Worm (Caenorhabditis elegans) whole organism, young adult: Measurements from ENCODE around the gene C04E12.2.

ENCODE experiments used
- B0035.1 ChIP-seq: sonication (generic microtip); optimal IDR thresholded peaks from 2 replicates; lab custom pipeline; 2016; ENCODE audit warnings: missing genetic modification characterization, mild to moderate bottlenecking, missing compliant biosample characterization, missing genotype, missing genetic modification reagents
- B0336.3 ChIP-seq: fragments of 200-800 bp; sonication (Bioruptor generic); IDR thresholded peaks from 2 replicates; pipeline ENCODE4 v1.3.6; 2022; ENCODE audit warnings: missing genetic modification characterization, missing compliant biosample characterization
- C06A6.2 ChIP-seq: fragments of 200-800 bp; sonication (Bioruptor generic); conservative IDR thresholded peaks from 2 replicates; pipeline ENCODE4 v1.3.6; 2022; ENCODE audit warnings: missing genetic modification characterization, missing compliant biosample characterization
- C17E4.6 ChIP-seq: fragments of 200-800 bp; sonication (Bioruptor generic); IDR thresholded peaks from 2 replicates; pipeline ENCODE4 v1.3.6; 2022; ENCODE audit warnings: missing genetic modification reagents, missing genetic modification characterization, missing compliant biosample characterization
- F10E7.11 ChIP-seq: sonication (generic microtip); optimal IDR thresholded peaks from 2 replicates; lab custom pipeline; 2017; ENCODE audit warnings: mild to moderate bottlenecking, missing genetic modification characterization, moderate library complexity, missing compliant biosample characterization
- F52B5.7 ChIP-seq: sonication (generic microtip); optimal IDR thresholded peaks from 2 replicates; lab custom pipeline; 2016; ENCODE audit warnings: mild to moderate bottlenecking, missing genetic modification characterization, missing compliant biosample characterization
- T07F8.4 ChIP-seq: sonication (generic microtip); optimal IDR thresholded peaks from 2 replicates; lab custom pipeline; 2016; ENCODE audit warnings: mild to moderate bottlenecking, missing genetic modification characterization, moderate library complexity, missing compliant biosample characterization
- Y67H2A.10 ChIP-seq: fragments of 200-800 bp; sonication (Bioruptor generic); conservative IDR thresholded peaks from 2 replicates; pipeline ENCODE4 v1.3.6; 2022; ENCODE audit warnings: missing genetic modification reagents, missing genetic modification characterization, missing compliant biosample characterization
- athp-1 ChIP-seq: sonication (generic microtip); optimal IDR thresholded peaks from 2 replicates; lab custom pipeline; 2017; ENCODE audit warnings: mild to moderate bottlenecking, missing genetic modification characterization, missing compliant biosample characterization
- attf-3 ChIP-seq: fragments of 200-800 bp; sonication (Bioruptor generic); conservative IDR thresholded peaks from 2 replicates; pipeline ENCODE4 v1.3.6; 2022; ENCODE audit warnings: missing genetic modification reagents, missing genetic modification characterization, missing compliant biosample characterization
- bed-2 ChIP-seq: fragments of 200-800 bp; sonication (Bioruptor generic); IDR thresholded peaks from 2 replicates; pipeline ENCODE4 v1.3.6; 2022; ENCODE audit warnings: missing genetic modification reagents, missing genetic modification characterization, missing compliant biosample characterization
- ccch-3 ChIP-seq: fragments of 200-800 bp; sonication (Bioruptor generic); optimal IDR thresholded peaks from 2 replicates; lab custom pipeline; 2018; ENCODE audit warnings: mild to moderate bottlenecking, missing genetic modification characterization, missing compliant biosample characterization
- ceh-100 ChIP-seq: fragments of 200-800 bp; sonication (Bioruptor generic); IDR thresholded peaks from 2 replicates; pipeline ENCODE4 v1.3.6; 2022; ENCODE audit warnings: missing genetic modification reagents, missing genetic modification characterization, missing compliant biosample characterization
- ceh-27 ChIP-seq: fragments of 200-800 bp; sonication (Bioruptor generic); optimal IDR thresholded peaks from 2 replicates; lab custom pipeline; 2018; ENCODE audit warnings: mild to moderate bottlenecking, missing genetic modification characterization, moderate library complexity, missing compliant biosample characterization
- ceh-40 ChIP-seq: fragments of 200-800 bp; sonication (Bioruptor generic); IDR thresholded peaks from 2 replicates; pipeline ENCODE4 v1.3.6; 2022; ENCODE audit warnings: missing genetic modification characterization, missing compliant biosample characterization
- die-1 ChIP-seq: sonication (generic microtip); optimal IDR thresholded peaks from 2 replicates; lab custom pipeline; 2016; ENCODE audit warnings: missing genotype, mild to moderate bottlenecking, missing genetic modification characterization, missing compliant biosample characterization
- dpff-1 ChIP-seq: sonication (generic microtip); optimal IDR thresholded peaks from 2 replicates; lab custom pipeline; 2017; ENCODE audit warnings: mild to moderate bottlenecking, missing genetic modification characterization, missing compliant biosample characterization
- efl-1 ChIP-seq: fragments of 150-350 bp; optimal IDR thresholded peaks from 2 replicates; lab custom pipeline; 2014; ENCODE audit warnings: missing biosample characterization, missing genetic modification reagents, missing genetic modification characterization
- egrh-3 ChIP-seq: fragments of 200-800 bp; sonication (Bioruptor generic); IDR thresholded peaks from 2 replicates; pipeline ENCODE4 v1.3.6; 2022; ENCODE audit warnings: missing genetic modification reagents, missing genetic modification characterization, missing compliant biosample characterization
- ekl-4 ChIP-seq: fragments of 200-800 bp; sonication (Bioruptor generic); IDR thresholded peaks from 2 replicates; pipeline ENCODE4 v1.3.6; 2022; ENCODE audit warnings: missing genetic modification reagents, missing genetic modification characterization, missing compliant biosample characterization
- fkh-3 ChIP-seq: sonication (generic microtip); optimal IDR thresholded peaks from 2 replicates; lab custom pipeline; 2016; ENCODE audit warnings: mild to moderate bottlenecking, missing genetic modification characterization, missing compliant biosample characterization
- him-1 ChIP-seq: sonication (generic microtip); optimal IDR thresholded peaks from 2 replicates; lab custom pipeline; 2016; ENCODE audit warnings: missing genotype, missing genetic modification reagents, missing genetic modification characterization, missing compliant biosample characterization
- hlh-26 ChIP-seq: fragments of 200-800 bp; sonication (Bioruptor generic); conservative IDR thresholded peaks from 2 replicates; pipeline ENCODE4 v1.3.6; 2022; ENCODE audit warnings: missing genetic modification reagents, missing genetic modification characterization, missing compliant biosample characterization
- hrde-1 ChIP-seq: sonication (generic microtip); optimal IDR thresholded peaks from 2 replicates; lab custom pipeline; 2016; ENCODE audit warnings: missing genetic modification characterization, mild to moderate bottlenecking, missing compliant biosample characterization, moderate library complexity, missing genotype, missing genetic modification reagents, borderline replicate concordance
- hsf-1 ChIP-seq: fragments of 200-800 bp; sonication (Bioruptor generic); IDR thresholded peaks from 2 replicates; pipeline ENCODE4 v1.3.6; 2022; ENCODE audit warnings: missing genetic modification reagents, missing genetic modification characterization, missing compliant biosample characterization
- lag-1 ChIP-seq: fragments of 200-800 bp; sonication (Bioruptor generic); IDR thresholded peaks from 2 replicates; pipeline ENCODE4 v1.3.6; 2022; ENCODE audit warnings: missing genetic modification reagents, missing genetic modification characterization, missing compliant biosample characterization
- let-526 ChIP-seq: fragments of 200-800 bp; sonication (Bioruptor generic); IDR thresholded peaks from 2 replicates; pipeline ENCODE4 v1.3.6; 2022; ENCODE audit warnings: missing genetic modification reagents, missing genetic modification characterization, missing compliant biosample characterization
- lin-40 ChIP-seq: sonication (generic microtip); optimal IDR thresholded peaks from 2 replicates; lab custom pipeline; 2016; ENCODE audit warnings: missing genetic modification characterization, mild to moderate bottlenecking, missing compliant biosample characterization, missing genotype, missing genetic modification reagents
- lsy-27 ChIP-seq: sonication (generic microtip); optimal IDR thresholded peaks from 2 replicates; lab custom pipeline; 2017; ENCODE audit warnings: missing genetic modification characterization, mild to moderate bottlenecking, missing compliant biosample characterization, antibody characterized with exemption, missing genotype, borderline replicate concordance; ENCODE audit not compliant: insufficient read depth
- mcd-1 ChIP-seq: fragments of 200-800 bp; sonication (Bioruptor generic); IDR thresholded peaks from 2 replicates; pipeline ENCODE4 v1.3.6; 2022; ENCODE audit warnings: missing genetic modification reagents, missing genetic modification characterization, missing compliant biosample characterization
- mel-28 ChIP-seq: sonication (generic microtip); optimal IDR thresholded peaks from 2 replicates; lab custom pipeline; 2016; ENCODE audit warnings: borderline replicate concordance, mild to moderate bottlenecking, missing genetic modification characterization, missing compliant biosample characterization
- nfya-1 ChIP-seq: sonication (generic microtip); optimal IDR thresholded peaks from 2 replicates; lab custom pipeline; 2017; ENCODE audit warnings: antibody characterized with exemption, missing compliant biosample characterization, missing genetic modification characterization, borderline replicate concordance; ENCODE audit not compliant: insufficient read depth
- nfya-2 ChIP-seq: fragments of 200-800 bp; sonication (Bioruptor generic); IDR thresholded peaks from 2 replicates; pipeline ENCODE4 v1.3.6; 2022; ENCODE audit warnings: missing genetic modification reagents, missing genetic modification characterization, missing compliant biosample characterization
- nhr-90 ChIP-seq: sonication (generic microtip); optimal IDR thresholded peaks from 2 replicates; lab custom pipeline; 2016; ENCODE audit warnings: missing genotype, mild to moderate bottlenecking, missing genetic modification characterization, missing compliant biosample characterization
- pbrm-1 ChIP-seq: fragments of 200-800 bp; sonication (Bioruptor generic); IDR thresholded peaks from 2 replicates; pipeline ENCODE4 v1.3.6; 2022; ENCODE audit warnings: missing genetic modification reagents, missing genetic modification characterization, missing compliant biosample characterization
- rec-8 ChIP-seq, 2 experiments: sonication (generic microtip); optimal IDR thresholded peaks; 2 replicates each; lab custom pipeline; 2016; ENCODE audit warnings: mild to moderate bottlenecking in 2 of 2, missing genetic modification characterization in 2 of 2, missing genetic modification reagents in 2 of 2, missing genotype in 2 of 2, missing biosample characterization in 1 of 2, missing compliant biosample characterization in 1 of 2, moderate library complexity in 1 of 2
- tbp1 ChIP-seq: fragments of 200-800 bp; sonication (Bioruptor generic); optimal IDR thresholded peaks from 2 replicates; lab custom pipeline; 2018; ENCODE audit warnings: mild to moderate bottlenecking, missing genetic modification characterization, missing compliant biosample characterization
- tlf-1 ChIP-seq: fragments of 200-800 bp; sonication (Bioruptor generic); optimal IDR thresholded peaks from 2 replicates; lab custom pipeline; 2018; ENCODE audit warnings: mild to moderate bottlenecking, missing genetic modification characterization, missing compliant biosample characterization
- xnd-1 ChIP-seq: sonication (generic microtip); optimal IDR thresholded peaks from 2 replicates; lab custom pipeline; 2016; ENCODE audit warnings: missing genotype, missing genetic modification reagents, missing genetic modification characterization, missing compliant biosample characterization
- zfh-2 ChIP-seq: fragments of 200-800 bp; sonication (Bioruptor generic); conservative IDR thresholded peaks from 2 replicates; pipeline ENCODE4 v1.3.6; 2022; ENCODE audit warnings: missing genetic modification reagents, missing genetic modification characterization, missing compliant biosample characterization
- ztf-22 ChIP-seq: fragments of 200-800 bp; sonication (Bioruptor generic); optimal IDR thresholded peaks from 2 replicates; lab custom pipeline; 2018; ENCODE audit warnings: mild to moderate bottlenecking, missing genetic modification characterization, moderate library complexity, missing compliant biosample characterization
- ztf-26 ChIP-seq: sonication (generic microtip); optimal IDR thresholded peaks from 2 replicates; lab custom pipeline; 2017; ENCODE audit warnings: missing genetic modification characterization, missing compliant biosample characterization
- ztf-3 ChIP-seq: fragments of 200-800 bp; sonication (Bioruptor generic); optimal IDR thresholded peaks from 2 replicates; lab custom pipeline; 2018; ENCODE audit warnings: mild to moderate bottlenecking, missing genetic modification characterization, missing compliant biosample characterization

C04E12.2 gene

ce11 chrV:3332023-3332422 is 35.9 kb upstream of the C04E12.2 start, which contains the start of gene C17B7.9:
C17B7.9 (minus strand) TSS chrV:3332123.
- no peak for TF ChIP-seq egrh-3 (GFP tag; lab: Robert Waterston, UW)
- no peak for TF ChIP-seq tbp1
- no peak for TF ChIP-seq bed-2 (GFP tag; lab: Robert Waterston, UW)
- no peak for TF ChIP-seq ztf-3 (GFP tag; lab: Kevin White, UChicago)
- TF ChIP-seq nhr-90 (tag; lab: Kevin White, UChicago), result no peak
- no peak for TF ChIP-seq let-526 (GFP tag; lab: Robert Waterston, UW)
- no peak for TF ChIP-seq ceh-100 (GFP tag; lab: Robert Waterston, UW)
- TF ChIP-seq athp-1, result no peak
- TF ChIP-seq ccch-3, result no peak
- no peak for TF ChIP-seq zfh-2 (GFP tag; lab: Robert Waterston, UW)
- no peak for TF ChIP-seq hlh-26 (GFP tag; lab: Robert Waterston, UW)
- TF ChIP-seq hrde-1 (tag; lab: Kevin White, UChicago), result no peak
- TF ChIP-seq hsf-1 (GFP tag; lab: Robert Waterston, UW), result no peak
- TF ChIP-seq xnd-1, result no peak
- no peak for TF ChIP-seq ekl-4 (GFP tag; lab: Robert Waterston, UW)

- TF ChIP-seq him-1 (tag; lab: Kevin White, UChicago), result no peak
- TF ChIP-seq T07F8.4 (tag; lab: Kevin White, UChicago), result no peak
- no peak for TF ChIP-seq ztf-26 (tag; lab: Kevin White, UChicago)
- TF ChIP-seq lin-40 (tag; lab: Kevin White, UChicago), result no peak
- TF ChIP-seq Y67H2A.10 (GFP tag; lab: Robert Waterston, UW), result no peak
- TF ChIP-seq dpff-1, result no peak
- no peak for TF ChIP-seq F10E7.11
- no peak for TF ChIP-seq tbp1
- no peak for TF ChIP-seq die-1 (tag; lab: Kevin White, UChicago)
- TF ChIP-seq pbrm-1 (GFP tag; lab: Robert Waterston, UW), result no peak
- no peak for TF ChIP-seq B0336.3 (GFP tag; lab: Robert Waterston, UW)
- no peak for TF ChIP-seq lag-1 (GFP tag; lab: Robert Waterston, UW)
- TF ChIP-seq nfya-1, result no peak
- no peak for TF ChIP-seq mcd-1 (GFP tag; lab: Robert Waterston, UW)
- no peak for TF ChIP-seq nfya-2 (GFP tag; lab: Robert Waterston, UW)
Measured at ce11 chrV:3333334-3333733, 34.5 kb upstream of the C04E12.2 start, which contains the start of gene C17B7.5. C17B7.5 (plus strand) TSS chrV:3333634.

- TF ChIP-seq mel-28 (no peak), bed-2 (GFP tag; lab: Robert Waterston, UW) (no peak)
Measured at ce11 chrV:3339009-3339408, 28.9 kb upstream of the C04E12.2 start, which contains the start of gene C17B7.4. C17B7.4 (plus strand) TSS chrV:3339309.

ce11 chrV:3341906-3342305 is 26.0 kb upstream of the C04E12.2 start, which contains the start of gene C17B7.10:
C17B7.10 (minus strand) TSS chrV:3342006.
- 0 out of 2 replicates have a peak, but pooled peaks have one; percentile 30 for TF ChIP-seq C17E4.6 (GFP tag; lab: Robert Waterston, UW)
- no peak for TF ChIP-seq rec-8 (tag; optimal IDR thresholded peaks at IDR 0.05; lab: Kevin White, UChicago)

- TF ChIP-seq ceh-40 (GFP tag; lab: Robert Waterston, UW) (no peak), ztf-22 (GFP tag; lab: Kevin White, UChicago) (no peak), him-1 (tag; lab: Kevin White, UChicago) (no peak), attf-3 (GFP tag; lab: Robert Waterston, UW) (no peak), C06A6.2 (GFP tag; lab: Robert Waterston, UW) (no peak), F52B5.7 (tag; lab: Kevin White, UChicago) (no peak), fkh-3 (no peak), tlf-1 (GFP tag; lab: Kevin White, UChicago) (no peak), ceh-27 (GFP tag; lab: Kevin White, UChicago) (no peak), tbp1 (no peak), B0035.1 (tag; lab: Kevin White, UChicago) (no peak), lsy-27 (no peak), ztf-26 (tag; lab: Kevin White, UChicago) (no peak), efl-1 (GFP tag; lab: Kevin White, UChicago) (no peak), rec-8 (tag; optimal IDR thresholded peaks at IDR 0.05; lab: Kevin White, UChicago) (no peak)
Measured at ce11 chrV:3342504-3342903, 25.4 kb upstream of the C04E12.2 start, which contains the start of gene C17B7.3. C17B7.3 (plus strand) TSS chrV:3342804.
